Fruit fly (Drosophila melanogaster): ENCODE results near the gene p53.

Gene p53

dm6 chr3R:23053135-23053730 is 649 bp downstream of the p53 start:
- TF ChIP-seq CG8478 (optimal IDR thresholded peaks at IDR 0.05) (no peak), CTCF (optimal IDR thresholded peaks at IDR 0.05) (no peak)

DNA sequence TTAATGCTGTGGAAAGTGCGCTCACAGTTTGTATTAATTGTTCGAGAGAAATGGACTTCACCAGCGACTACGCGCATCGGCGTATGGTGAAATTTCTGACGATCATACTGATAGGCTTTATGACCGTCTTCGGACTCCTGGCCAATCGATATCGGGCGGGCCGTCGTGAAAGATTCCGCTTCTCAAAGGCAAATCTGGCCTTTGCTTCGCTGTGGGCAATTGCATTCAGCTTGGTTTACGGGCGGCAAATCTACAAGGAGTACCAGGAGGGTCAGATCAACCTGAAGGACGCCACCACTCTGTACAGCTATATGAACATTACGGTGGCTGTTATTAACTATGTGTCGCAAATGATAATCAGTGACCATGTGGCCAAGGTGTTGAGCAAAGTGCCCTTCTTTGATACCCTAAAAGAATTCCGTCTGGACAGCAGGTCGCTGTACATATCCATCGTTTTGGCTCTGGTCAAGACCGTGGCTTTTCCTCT is 2.2 kb downstream of the p53 start, which contains the start of gene Gr94a:
Gene Gr94a, plus strand, starts transcription at position 51 of the 487 bp plus-strand sequence.
- TF ChIP-seq CG8478 (optimal IDR thresholded peaks at IDR 0.05), result no peak
- no peak for TF ChIP-seq CTCF (optimal IDR thresholded peaks at IDR 0.05)

- no peak for TF ChIP-seq CTCF (optimal IDR thresholded peaks at IDR 0.05)
- no peak for TF ChIP-seq CG8478 (optimal IDR thresholded peaks at IDR 0.05)
Observed at dm6 chr3R:23048690-23049118, 5.2 kb downstream of the p53 start.

DNA sequence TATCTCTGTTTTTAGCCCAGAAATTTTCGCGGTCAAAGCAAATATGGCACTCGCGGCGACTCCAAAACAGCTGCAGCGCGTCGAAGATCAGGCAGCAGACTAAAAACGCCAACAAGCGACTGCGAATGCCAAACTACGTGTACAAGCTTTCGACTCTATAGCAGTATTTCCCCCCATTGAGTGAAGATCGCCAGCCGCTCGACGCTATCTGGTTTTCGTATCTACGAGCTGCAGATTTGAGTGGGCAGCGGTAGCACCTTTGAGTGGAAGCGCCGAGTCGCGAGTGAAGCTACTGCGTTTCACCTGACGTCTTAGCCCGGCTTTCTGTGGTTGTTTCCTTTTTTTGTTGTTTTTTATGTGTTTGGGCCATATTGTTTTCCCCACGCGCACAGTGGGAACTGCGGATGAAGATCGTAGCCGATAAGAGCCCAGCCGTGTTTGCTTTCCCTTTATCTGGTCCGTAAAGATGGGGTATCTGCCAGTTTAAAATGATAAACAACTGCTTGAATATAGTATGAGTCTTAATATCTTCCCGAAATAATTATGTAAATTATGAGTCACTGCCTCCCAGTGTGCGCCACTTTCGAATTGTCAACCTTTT is 5.7 kb downstream of the p53 start, which contains the start of gene CG17121:
Gene CG17121, minus strand, starts transcription at position 126 of the 601 bp plus-strand sequence.
- TF ChIP-seq CTCF (optimal IDR thresholded peaks at IDR 0.05), result no peak
- TF ChIP-seq CG8478 (optimal IDR thresholded peaks at IDR 0.05), result no peak

DNA sequence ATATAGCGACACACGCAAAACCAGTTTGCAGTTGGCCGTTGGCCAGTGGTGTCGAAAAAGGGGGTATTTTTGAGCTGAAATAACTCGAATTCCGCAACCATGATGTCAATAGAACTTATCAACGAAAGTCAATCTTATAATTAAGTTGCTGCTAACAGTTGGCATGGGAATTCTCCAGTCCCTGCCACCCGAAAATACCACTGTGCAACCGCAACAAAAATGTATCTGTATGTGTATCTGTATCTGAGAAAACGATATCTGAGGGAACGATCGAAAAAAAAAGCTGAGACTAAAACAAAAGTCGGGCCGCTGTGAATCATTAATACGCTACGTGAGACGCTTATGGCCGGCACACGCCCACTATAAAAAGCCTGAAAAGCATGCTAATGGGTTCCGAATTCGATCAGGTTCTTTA is 7.3 kb downstream of the p53 start:
- TF ChIP-seq CTCF (optimal IDR thresholded peaks at IDR 0.05) (no peak), CG8478 (optimal IDR thresholded peaks at IDR 0.05) (no peak)

- TF ChIP-seq CG8478 (optimal IDR thresholded peaks at IDR 0.05), result no peak
- TF ChIP-seq CTCF (optimal IDR thresholded peaks at IDR 0.05), result no peak
Observed at dm6 chr3R:23043690-23044089, 10.2 kb downstream of the p53 start, which contains the start of gene CG13837. TSS of gene CG13837 (plus strand) at chr3R:23043990.

- TF ChIP-seq CG8478 (optimal IDR thresholded peaks at IDR 0.05) (no peak), CTCF (optimal IDR thresholded peaks at IDR 0.05) (no peak)
Observed at dm6 chr3R:23042746-23043265, 11.1 kb downstream of the p53 start.

DNA sequence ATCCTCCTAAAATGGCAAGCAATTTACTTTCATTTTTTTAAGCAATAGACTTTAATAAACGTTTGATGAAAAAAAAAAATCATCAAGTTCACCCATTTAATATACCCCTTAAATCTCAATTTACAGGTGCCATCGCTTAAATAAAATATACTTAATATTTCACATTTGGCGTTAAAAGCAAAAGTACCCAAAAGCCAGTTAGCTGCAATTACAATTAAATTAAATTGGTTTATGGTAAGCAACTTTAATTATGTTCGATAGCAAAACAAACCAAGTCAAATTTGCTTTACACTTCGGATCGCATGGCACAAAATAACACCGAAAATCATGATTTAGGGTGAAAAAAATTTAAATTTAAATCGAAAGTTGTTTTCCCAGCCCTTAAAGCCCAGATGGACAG is 11.9 kb downstream of the p53 start, which contains the start of gene CG13838:
Gene CG13838, plus strand, starts transcription at position 301 of the 400 bp plus-strand sequence.
- TF ChIP-seq CG8478 (optimal IDR thresholded peaks at IDR 0.05), result no peak
- TF ChIP-seq CTCF (optimal IDR thresholded peaks at IDR 0.05), result no peak

DNA sequence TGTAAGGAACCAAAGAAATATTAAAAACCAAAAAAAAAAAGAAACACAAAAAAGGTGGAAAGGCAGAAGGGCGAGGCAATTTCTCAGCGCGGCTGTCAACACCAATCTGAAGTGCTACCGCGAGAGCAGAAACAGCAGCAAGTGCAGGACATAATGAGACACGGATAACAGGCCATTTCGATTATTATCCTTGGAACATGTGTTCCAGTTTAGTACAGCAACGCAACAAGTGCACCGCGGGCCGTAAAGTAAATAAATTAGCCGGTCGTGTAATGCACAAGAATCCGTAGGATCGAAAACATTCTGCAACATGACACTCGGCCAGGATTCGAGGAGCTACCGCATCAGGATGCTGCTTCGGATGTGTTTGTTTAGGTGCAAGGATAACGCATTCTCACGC is 15.8 kb downstream of the p53 start:
- no peak for TF ChIP-seq CTCF (optimal IDR thresholded peaks at IDR 0.05)
- no peak for TF ChIP-seq CG8478 (optimal IDR thresholded peaks at IDR 0.05)

dm6 chr3R:23036321-23036720 is 17.6 kb downstream of the p53 start:
- TF ChIP-seq CTCF (optimal IDR thresholded peaks at IDR 0.05) (no peak), CG8478 (optimal IDR thresholded peaks at IDR 0.05) (no peak)

dm6 chr3R:23035463-23035862 is 18.4 kb downstream of the p53 start, which contains the start of gene CG13833:
TSS of gene CG13833 (minus strand) at chr3R:23035563.
- TF ChIP-seq CG8478 (optimal IDR thresholded peaks at IDR 0.05), result no peak
- TF ChIP-seq CTCF (optimal IDR thresholded peaks at IDR 0.05), result no peak

- TF ChIP-seq CTCF (optimal IDR thresholded peaks at IDR 0.05) (no peak), CG8478 (optimal IDR thresholded peaks at IDR 0.05) (no peak)
Observed at dm6 chr3R:23030900-23031299, 23.0 kb downstream of the p53 start.

DNA sequence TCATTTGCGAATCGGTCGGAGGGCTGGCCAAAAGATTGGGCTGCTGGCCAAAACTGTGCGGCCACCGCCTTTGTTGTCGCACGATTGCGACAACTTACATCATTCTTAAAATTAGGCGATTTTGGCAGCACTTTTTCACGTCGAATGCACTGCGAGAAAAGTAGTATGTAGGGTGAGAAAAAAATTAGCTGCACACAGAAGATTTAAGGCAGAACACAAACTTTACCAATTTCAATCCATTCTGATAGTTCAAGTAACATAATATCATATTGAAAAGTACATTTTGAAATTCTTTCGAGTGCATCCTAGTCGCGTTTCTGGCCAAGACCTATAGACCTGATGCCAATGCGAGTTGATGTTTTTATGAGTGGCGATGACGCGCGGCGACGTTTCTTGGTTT is 25.4 kb downstream of the p53 start:
- TF ChIP-seq CTCF (optimal IDR thresholded peaks at IDR 0.05) (no peak), CG8478 (optimal IDR thresholded peaks at IDR 0.05) (no peak)

DNA sequence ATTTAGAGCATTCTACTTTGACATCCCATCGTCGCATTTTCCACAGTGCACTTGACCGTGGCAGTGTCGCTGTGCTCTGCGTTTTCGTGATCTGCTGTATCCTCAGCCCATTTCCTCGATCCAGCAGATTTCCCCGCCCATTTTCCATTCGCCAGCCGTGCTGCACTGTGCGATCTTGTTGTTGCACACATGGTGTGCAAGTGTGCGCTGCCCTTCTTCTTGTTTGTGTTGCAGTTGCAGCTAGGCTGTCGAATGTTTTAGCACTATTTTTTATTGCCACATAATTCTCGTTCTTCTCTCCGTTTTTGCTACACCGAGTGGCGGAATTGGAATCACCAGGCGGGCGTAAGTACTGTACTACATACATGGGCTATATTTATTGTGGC is 26.5 kb downstream of the p53 start:
- TF ChIP-seq CTCF (optimal IDR thresholded peaks at IDR 0.05) (no peak), CG8478 (optimal IDR thresholded peaks at IDR 0.05) (no peak)

dm6 chr3R:23026652-23027427 is 27.0 kb downstream of the p53 start, which contains the start of gene lmd:
TSS of gene lmd (minus strand) at chr3R:23026713.
- no peak for TF ChIP-seq CG8478 (optimal IDR thresholded peaks at IDR 0.05)
- no peak for TF ChIP-seq CTCF (optimal IDR thresholded peaks at IDR 0.05)
